Fruit fly (Drosophila melanogaster): ENCODE data around the gene Rack1.

- TF ChIP-seq kay (GFP tag; ENCODE audit: borderline replicate concordance) (no peak), CG7101 (tag; optimal IDR thresholded peaks at IDR 0.05) (no peak), pad (GFP tag; optimal IDR thresholded peaks at IDR 0.05) (no peak), CG7045 (GFP tag; optimal IDR thresholded peaks at IDR 0.05) (no peak), toe (GFP tag; optimal IDR thresholded peaks at IDR 0.05) (no peak), CG12768 (GFP tag; optimal IDR thresholded peaks at IDR 0.05) (no peak), Mnt (GFP tag; optimal IDR thresholded peaks at IDR 0.05) (no peak)
Observed at dm6 chr2L:7840152-7840551, 13.0 kb upstream of the Rack1 start, which contains the start of gene CG14537.

All from whole organism, adult.